Worm (Caenorhabditis elegans) whole organism, late embryonic: ENCODE results near the gene rpl-28.

Experiments used
- elt-2 ChIP-seq: sonication (generic microtip); optimal IDR thresholded peaks from 2 replicates; lab custom pipeline; 2016; ENCODE audit warnings: missing genetic modification reagents, missing genetic modification characterization, missing compliant biosample characterization
- ets-4 ChIP-seq: sonication (generic microtip); optimal IDR thresholded peaks from 2 replicates; lab custom pipeline; 2016; ENCODE audit warnings: missing genetic modification characterization, missing compliant biosample characterization
- fkh-10 ChIP-seq: fragments of 150-350 bp; optimal IDR thresholded peaks from 2 replicates; lab custom pipeline; 2014; ENCODE audit warnings: missing biosample characterization, missing genetic modification reagents, missing genetic modification characterization
- pax-1 ChIP-seq: fragments of 150-350 bp; optimal IDR thresholded peaks from 2 replicates; lab custom pipeline; 2014; ENCODE audit warnings: missing biosample characterization, missing genetic modification characterization
- pqm-1 ChIP-seq: sonication (generic microtip); optimal IDR thresholded peaks from 2 replicates; lab custom pipeline; 2016; ENCODE audit warnings: missing genetic modification characterization, missing compliant biosample characterization

DNA sequence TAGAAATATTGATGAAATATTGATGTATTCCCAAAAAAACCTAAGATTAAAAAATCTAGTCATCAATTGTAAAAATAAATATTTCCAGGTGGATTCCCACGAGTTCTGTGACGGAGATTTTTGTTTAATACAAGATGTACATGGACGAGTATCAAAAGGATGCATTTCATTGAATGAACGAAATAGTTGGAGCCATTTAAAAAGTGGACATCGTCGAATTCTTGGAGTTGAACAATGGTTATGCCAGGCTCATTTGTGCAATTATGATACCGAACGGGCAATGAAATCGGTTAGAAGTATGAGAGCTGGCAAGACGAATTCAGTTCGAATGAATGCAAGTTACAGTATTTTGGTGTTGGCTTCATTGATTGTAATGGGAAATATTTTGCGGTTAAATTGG, 21.6 kb upstream of the rpl-28 start:
- no peak for TF ChIP-seq ets-4 (tag; lab: Kevin White, UChicago)
- TF ChIP-seq pax-1 = no peak
- no peak for TF ChIP-seq pqm-1 (tag; lab: Kevin White, UChicago)
- TF ChIP-seq elt-2 (tag; lab: Kevin White, UChicago) = no peak
- no peak for TF ChIP-seq fkh-10 (GFP tag; lab: Kevin White, UChicago)
